Worm (Caenorhabditis elegans) whole organism, early embryonic: ENCODE measurements around the gene dnj-7.

Source experiments
- F13C5.2 ChIP-seq: sonication (generic microtip); optimal IDR thresholded peaks from 2 replicates; lab custom pipeline; 2017; ENCODE audit warnings: mild to moderate bottlenecking, missing genetic modification characterization, inconsistent platforms, missing compliant biosample characterization
- aly-1 ChIP-seq: sonication (generic microtip); optimal IDR thresholded peaks from 2 replicates; lab custom pipeline; 2016; ENCODE audit warnings: missing genetic modification characterization, missing compliant biosample characterization
- ama-1 ChIP-seq: fragments of 150-350 bp; optimal IDR thresholded peaks from 2 replicates; lab custom pipeline; 2014
- ceh-13 ChIP-seq: fragments of 200-800 bp; sonication (Bioruptor generic); optimal IDR thresholded peaks from 2 replicates; lab custom pipeline; 2018; ENCODE audit warnings: mild to moderate bottlenecking, missing genetic modification characterization, missing compliant biosample characterization
- ceh-36 ChIP-seq: sonication (generic microtip); optimal IDR thresholded peaks from 2 replicates; lab custom pipeline; 2016; ENCODE audit warnings: missing genetic modification characterization, inconsistent platforms, missing compliant biosample characterization
- hmg-4 ChIP-seq: fragments of 200-800 bp; sonication (Bioruptor generic); optimal IDR thresholded peaks from 2 replicates; lab custom pipeline; 2018; ENCODE audit warnings: mild to moderate bottlenecking, missing genetic modification characterization, missing compliant biosample characterization
- hnd-1 ChIP-seq: sonication (generic microtip); optimal IDR thresholded peaks from 2 replicates; lab custom pipeline; 2016; ENCODE audit warnings: missing genetic modification characterization, missing compliant biosample characterization
- scrt-1 ChIP-seq: fragments of 200-800 bp; sonication (Bioruptor generic); IDR thresholded peaks from 2 replicates; pipeline ENCODE4 v1.3.6; 2022; ENCODE audit warnings: missing genetic modification characterization, missing compliant biosample characterization
- sea-1 ChIP-seq: fragments of 200-800 bp; sonication (Bioruptor generic); conservative IDR thresholded peaks from 2 replicates; pipeline ENCODE4 v1.3.6; 2022; ENCODE audit warnings: missing genetic modification characterization, missing compliant biosample characterization

DNA sequence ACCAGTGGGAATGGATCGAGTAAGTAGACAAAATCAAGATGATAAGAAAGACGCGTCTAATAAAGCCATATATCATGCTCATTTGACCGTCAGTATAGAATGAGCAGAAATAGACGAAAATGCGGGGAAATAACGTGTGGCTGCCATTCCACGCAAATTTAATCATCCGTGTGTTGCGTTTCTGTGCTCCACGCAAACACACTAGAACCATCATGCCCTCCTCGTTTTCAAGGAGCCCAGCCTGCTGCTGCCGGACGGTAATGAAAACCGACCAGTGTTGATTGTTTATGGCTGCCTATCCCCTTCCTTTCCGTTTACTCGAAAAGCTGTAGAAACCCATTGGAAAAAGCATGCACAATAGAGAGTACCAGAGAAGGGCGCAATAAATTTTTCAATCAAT lies 25.8 kb downstream of the dnj-7 start:
- TF ChIP-seq sea-1 (GFP tag; lab: Robert Waterston, UW) = no peak
- TF ChIP-seq ama-1 (lab: Kevin White, UChicago) = no peak
- TF ChIP-seq ceh-13 = no peak
- TF ChIP-seq aly-1 (tag; lab: Kevin White, UChicago) = no peak
- no peak for TF ChIP-seq ceh-36 (tag; lab: Kevin White, UChicago)
- no peak for TF ChIP-seq F13C5.2
- TF ChIP-seq hnd-1 (tag; lab: Kevin White, UChicago) = no peak
- no peak for TF ChIP-seq scrt-1 (GFP tag; lab: Robert Waterston, UW)
- no peak for TF ChIP-seq hmg-4 (GFP tag; lab: Kevin White, UChicago)
